Worm (Caenorhabditis elegans): ENCODE results near the gene pho-14.
"Not testable (repeated sequence)": the region's sequence is repeated elsewhere in the genome, so short reads cannot be mapped to it uniquely, and the experiment has no call there.

pho-14 gene

DNA sequence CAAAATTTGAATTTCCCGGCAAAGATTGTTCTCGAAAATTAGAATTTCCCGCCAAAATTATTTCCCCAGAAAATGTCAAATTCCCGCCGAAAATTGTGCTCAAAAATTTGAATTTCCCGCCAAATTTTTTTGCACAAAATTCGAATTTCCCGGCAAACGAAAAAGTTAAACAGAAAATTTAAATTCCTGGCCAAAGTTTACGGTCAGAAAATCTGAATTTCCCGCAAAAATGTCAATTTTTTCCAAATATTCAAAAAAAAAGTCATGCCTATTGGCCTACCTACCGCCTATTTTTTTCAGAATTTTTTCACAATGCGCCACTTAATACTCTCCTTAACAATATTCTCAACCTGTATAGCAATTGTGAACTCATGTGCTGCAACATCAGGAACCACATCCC is 17.8 kb downstream of the pho-14 start, which contains the start of gene K02E7.1:
TSS of gene K02E7.1 (plus strand) at position 301 of the 400 bp plus-strand sequence.
- no peak for TF ChIP-seq unc-62 (GFP tag; optimal IDR thresholded peaks at IDR 0.05)

DNA sequence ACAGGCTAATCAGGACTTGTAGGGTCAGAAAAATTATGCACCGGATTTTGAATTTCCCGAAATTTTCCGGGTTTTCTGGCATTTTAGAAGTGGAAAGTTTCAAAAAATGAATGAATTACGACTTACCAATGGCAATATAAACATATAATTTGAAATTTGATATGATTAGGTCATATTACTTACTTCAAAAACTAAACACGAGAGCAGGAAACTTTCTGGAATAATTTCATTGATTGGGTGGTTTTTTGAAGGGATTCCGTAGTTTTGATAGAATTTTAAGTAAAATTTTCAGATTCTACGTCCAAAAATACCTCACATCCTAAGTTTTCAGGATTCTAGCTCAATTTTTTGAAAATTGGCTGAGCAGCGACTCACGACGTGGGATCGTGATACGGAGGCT is 25.2 kb downstream of the pho-14 start, which contains the start of gene K02E7.11:
TSS of gene K02E7.11 (minus strand) at position 101 of the 400 bp plus-strand sequence.
- no peak for TF ChIP-seq unc-62 (GFP tag; optimal IDR thresholded peaks at IDR 0.05)

DNA sequence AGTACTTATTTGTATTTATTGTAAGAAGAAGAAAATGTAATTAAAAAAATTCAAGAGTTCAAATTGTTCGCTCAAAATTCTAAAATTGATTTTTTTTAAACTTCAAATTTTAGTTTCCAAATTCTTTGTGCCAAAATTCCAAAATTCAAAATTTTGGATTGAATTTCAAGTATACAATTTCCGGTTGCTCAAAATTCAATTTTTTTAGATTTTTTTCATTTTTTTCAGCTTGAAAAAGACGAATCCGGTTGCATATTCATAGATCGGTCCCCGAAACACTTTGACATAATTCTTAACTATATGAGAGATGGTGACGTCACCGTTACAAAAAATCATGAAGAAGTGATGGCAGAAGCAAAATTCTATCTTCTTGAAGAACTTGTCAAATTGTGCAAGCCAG is 28.5 kb downstream of the pho-14 start, which contains the start of gene K02E7.4:
TSS of gene K02E7.4 (plus strand) at position 301 of the 400 bp plus-strand sequence.
- TF ChIP-seq unc-62 (GFP tag; optimal IDR thresholded peaks at IDR 0.05): no peak

DNA sequence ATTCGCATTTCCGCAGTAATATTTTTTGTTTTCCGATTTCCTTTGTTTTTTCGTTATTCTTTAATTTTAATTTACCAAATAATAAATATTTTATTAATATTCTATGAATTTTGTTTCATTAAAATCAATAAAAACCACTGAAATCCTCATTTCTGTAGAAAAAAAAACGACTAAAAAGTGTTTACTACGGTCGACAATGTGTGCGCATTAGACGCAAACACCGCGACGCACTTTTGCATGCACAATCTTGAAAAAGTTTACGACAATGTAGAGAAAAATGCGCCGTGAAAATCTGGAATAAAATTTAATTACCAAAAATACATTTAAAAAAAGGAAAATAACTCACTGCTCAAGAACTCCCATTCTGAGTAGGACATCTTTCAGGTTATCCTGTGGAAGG is 29.2 kb downstream of the pho-14 start:
- no peak for TF ChIP-seq unc-62 (GFP tag; optimal IDR thresholded peaks at IDR 0.05)

DNA sequence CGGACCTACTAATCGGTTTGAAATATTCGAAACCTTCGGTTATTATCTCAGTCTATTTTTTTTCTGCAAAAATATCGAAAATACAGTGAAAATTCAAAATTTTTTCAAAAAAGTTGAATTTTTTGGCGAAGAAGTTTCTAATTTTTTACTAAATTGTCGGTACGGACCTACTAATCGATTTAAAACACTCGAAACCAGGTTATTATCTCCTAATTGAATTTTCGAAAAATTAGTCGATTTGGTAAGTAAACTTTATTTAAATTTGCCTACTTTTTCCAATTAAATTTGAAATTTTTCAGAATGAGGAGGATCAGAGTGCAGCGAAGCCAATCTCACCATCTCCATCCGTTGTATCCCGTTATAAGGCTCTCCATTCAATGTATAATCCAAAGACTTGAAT is 29.7 kb downstream of the pho-14 start, which contains the start of gene K02E7.12:
TSS of gene K02E7.12 (plus strand) at position 301 of the 400 bp plus-strand sequence.
- TF ChIP-seq unc-62 (GFP tag; optimal IDR thresholded peaks at IDR 0.05): no peak

ce11 chrII:1066907-1067306 is 33.7 kb downstream of the pho-14 start, which contains the start of gene K02E7.10:
K02E7.10 (minus strand) TSS chrII:1067007.
- TF ChIP-seq unc-62 (GFP tag; optimal IDR thresholded peaks at IDR 0.05): no peak

ce11 chrII:1063926-1064325 is 36.7 kb downstream of the pho-14 start:
- TF ChIP-seq unc-62 (GFP tag; optimal IDR thresholded peaks at IDR 0.05): no peak

DNA sequence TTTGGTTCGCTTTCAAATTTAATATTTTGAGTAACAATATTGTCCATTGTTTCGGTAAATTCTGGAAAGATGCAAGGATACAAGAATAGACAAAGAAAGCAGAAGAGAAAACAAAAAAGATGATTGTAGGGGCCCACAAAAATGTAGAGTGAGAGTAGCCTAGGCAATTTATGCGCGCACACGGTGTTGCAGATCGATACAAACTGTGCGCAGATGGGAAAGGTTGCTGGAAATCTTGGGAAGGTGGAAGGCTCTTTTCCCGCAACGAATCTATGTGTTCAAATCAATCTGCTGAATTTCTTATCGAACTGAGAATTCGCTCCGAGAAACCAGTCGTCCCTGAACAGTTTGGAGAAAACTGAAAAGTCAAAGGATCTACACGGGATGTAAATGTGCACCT is 39.9 kb downstream of the pho-14 start, which contains the start of gene btb-10:
TSS of gene btb-10 (minus strand) at position 101 of the 400 bp plus-strand sequence.
- not testable (repeated sequence) for TF ChIP-seq unc-62 (GFP tag; optimal IDR thresholded peaks at IDR 0.05)

DNA sequence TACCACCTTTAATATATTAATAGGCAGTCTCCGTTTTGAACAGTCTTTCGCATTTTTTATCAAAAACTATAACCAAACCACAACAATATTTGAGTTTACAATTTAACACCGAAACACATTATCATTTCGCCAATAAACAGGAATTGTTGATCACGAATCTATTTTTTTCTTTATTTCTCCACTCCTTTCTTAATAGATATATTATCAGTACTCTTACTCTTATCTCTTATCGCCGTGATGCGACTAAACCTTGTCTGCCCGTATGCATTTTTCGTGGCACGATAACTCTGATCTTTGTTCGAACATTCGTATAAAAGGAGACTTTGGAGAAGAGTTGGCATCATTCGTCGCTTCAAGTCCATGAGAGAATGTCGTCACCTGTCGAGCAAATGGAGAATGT is 43.8 kb downstream of the pho-14 start:
- no peak for TF ChIP-seq unc-62 (GFP tag; optimal IDR thresholded peaks at IDR 0.05)

- TF ChIP-seq unc-62 (GFP tag; optimal IDR thresholded peaks at IDR 0.05): not testable (repeated sequence)
Observed at ce11 chrII:1054724-1055123, 45.9 kb downstream of the pho-14 start, which contains the start of gene K02E7.7. K02E7.7 (plus strand) TSS chrII:1055024.

- no peak for TF ChIP-seq unc-62 (GFP tag; optimal IDR thresholded peaks at IDR 0.05)
Observed at ce11 chrII:1049849-1050248, 50.8 kb downstream of the pho-14 start, which contains the start of gene fbxb-40. fbxb-40 (minus strand) TSS chrII:1049949.

Measured in whole organism, dauer.